Fruit fly (Drosophila melanogaster) whole organism, adult: Measurements from ENCODE around the gene Smvt.
A peak's percentile ranks its signal among the peaks of the same experiment; 100 is the strongest.

Experiments used
- CG11617 ChIP-seq: fragments of 200-800 bp; sonication (Bioruptor generic); optimal IDR thresholded peaks from 2 replicates; lab custom pipeline; 2017; ENCODE audit warnings: mild to moderate bottlenecking, missing biosample characterization, missing genetic modification reagents, missing genetic modification characterization
- CG12768 ChIP-seq: fragments of 200-800 bp; sonication (Bioruptor generic); optimal IDR thresholded peaks from 2 replicates; lab custom pipeline; 2017; ENCODE audit warnings: missing biosample characterization, missing genetic modification characterization, mild to moderate bottlenecking, moderate library complexity, missing genetic modification reagents
- CG1620 ChIP-seq: fragments of 200-800 bp; sonication (Bioruptor generic); optimal IDR thresholded peaks from 2 replicates; lab custom pipeline; 2016; ENCODE audit warnings: missing biosample characterization, missing genetic modification characterization
- CG33017 ChIP-seq: fragments of 200-800 bp; sonication (Bioruptor generic); optimal IDR thresholded peaks from 2 replicates; lab custom pipeline; 2018; ENCODE audit warnings: missing biosample characterization, mild to moderate bottlenecking, missing genetic modification characterization, moderate library complexity
- CG5204 ChIP-seq: fragments of 200-800 bp; sonication (Bioruptor generic); optimal IDR thresholded peaks from 2 replicates; lab custom pipeline; 2016; ENCODE audit warnings: missing biosample characterization, missing genetic modification characterization
- CG7045 ChIP-seq: fragments of 200-800 bp; sonication (Bioruptor generic); optimal IDR thresholded peaks from 2 replicates; lab custom pipeline; 2017; ENCODE audit warnings: missing biosample characterization, mild to moderate bottlenecking, missing genetic modification characterization
- CG7101 ChIP-seq: fragments of 200-800 bp; sonication (Bioruptor generic); optimal IDR thresholded peaks from 2 replicates; lab custom pipeline; 2018; ENCODE audit warnings: missing biosample characterization, mild to moderate bottlenecking, missing genetic modification characterization, moderate library complexity
- Crg-1 ChIP-seq: fragments of 200-800 bp; sonication (Bioruptor generic); optimal IDR thresholded peaks from 2 replicates; lab custom pipeline; 2016; ENCODE audit warnings: missing biosample characterization, missing genetic modification characterization
- Hr96 ChIP-seq: fragments of 200-800 bp; sonication (Bioruptor generic); optimal IDR thresholded peaks from 2 replicates; lab custom pipeline; 2016; ENCODE audit warnings: missing biosample characterization, missing genetic modification characterization
- Mnt ChIP-seq: fragments of 200-800 bp; sonication (Bioruptor generic); optimal IDR thresholded peaks from 2 replicates; lab custom pipeline; 2016; ENCODE audit warnings: missing biosample characterization, mild to moderate bottlenecking, missing genetic modification characterization
- bab1 ChIP-seq: fragments of 200-800 bp; sonication (Bioruptor generic); optimal IDR thresholded peaks from 3 replicates; lab custom pipeline; 2019; ENCODE audit warnings: missing biosample characterization, mild to moderate bottlenecking, missing genetic modification characterization, moderate library complexity
- cic ChIP-seq: fragments of 200-800 bp; sonication (Bioruptor generic); optimal IDR thresholded peaks from 2 replicates; lab custom pipeline; 2017; ENCODE audit warnings: missing biosample characterization, mild to moderate bottlenecking, missing genetic modification characterization, moderate library complexity
- cnc ChIP-seq, 2 experiments: fragments of >200 bp; optimal IDR thresholded peaks; 2 replicates each; lab custom pipeline; 2017
- kay ChIP-seq: fragments of 200-800 bp; sonication (Bioruptor generic); peaks from one replicate; lab custom pipeline; 2016; ENCODE audit warnings: missing biosample characterization, missing genetic modification characterization, borderline replicate concordance
- ovo ChIP-seq: fragments of 200-800 bp; sonication (Bioruptor generic); optimal IDR thresholded peaks from 2 replicates; lab custom pipeline; 2016; ENCODE audit warnings: missing biosample characterization, missing genetic modification characterization
- pad ChIP-seq: fragments of 200-800 bp; sonication (Bioruptor generic); optimal IDR thresholded peaks from 3 replicates; lab custom pipeline; 2017; ENCODE audit warnings: missing biosample characterization, missing genetic modification characterization, mild to moderate bottlenecking, moderate library complexity, missing genetic modification reagents
- tj ChIP-seq: fragments of 200-800 bp; sonication (Bioruptor generic); optimal IDR thresholded peaks from 3 replicates; lab custom pipeline; 2017; ENCODE audit warnings: missing biosample characterization, mild to moderate bottlenecking, missing genetic modification characterization, moderate library complexity
- toe ChIP-seq: fragments of 200-800 bp; sonication (Bioruptor generic); optimal IDR thresholded peaks from 2 replicates; lab custom pipeline; 2016; ENCODE audit warnings: missing biosample characterization, missing genetic modification characterization

The Smvt gene

DNA sequence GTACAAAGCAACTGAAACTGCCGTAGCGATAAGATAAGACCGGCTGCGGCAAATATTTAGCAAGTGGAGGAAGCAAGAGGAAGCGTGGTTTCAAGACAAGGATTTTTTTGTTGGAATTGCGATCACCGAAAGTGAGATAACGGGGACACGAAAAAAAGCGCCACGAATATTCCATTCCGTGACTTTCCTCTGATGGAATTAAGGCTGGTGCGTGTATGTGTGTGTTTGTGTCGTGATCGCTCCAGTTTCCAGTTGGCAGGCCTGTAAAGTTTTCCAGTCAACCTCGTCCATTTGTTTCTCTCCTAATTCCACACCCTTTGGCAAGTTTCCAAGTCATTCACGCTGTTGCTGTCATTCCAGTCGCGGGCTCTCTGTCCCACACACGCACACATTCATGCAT, 35.1 kb downstream of the Smvt start:
- TF ChIP-seq ovo (GFP tag; lab: Kevin White, UChicago) (no peak), tj (GFP tag; lab: Kevin White, UChicago) (no peak), pad (GFP tag; lab: Kevin White, UChicago) (no peak), bab1 (no peak), CG11617 (GFP tag; lab: Kevin White, UChicago) (no peak), Crg-1 (GFP tag; lab: Kevin White, UChicago) (no peak)

DNA sequence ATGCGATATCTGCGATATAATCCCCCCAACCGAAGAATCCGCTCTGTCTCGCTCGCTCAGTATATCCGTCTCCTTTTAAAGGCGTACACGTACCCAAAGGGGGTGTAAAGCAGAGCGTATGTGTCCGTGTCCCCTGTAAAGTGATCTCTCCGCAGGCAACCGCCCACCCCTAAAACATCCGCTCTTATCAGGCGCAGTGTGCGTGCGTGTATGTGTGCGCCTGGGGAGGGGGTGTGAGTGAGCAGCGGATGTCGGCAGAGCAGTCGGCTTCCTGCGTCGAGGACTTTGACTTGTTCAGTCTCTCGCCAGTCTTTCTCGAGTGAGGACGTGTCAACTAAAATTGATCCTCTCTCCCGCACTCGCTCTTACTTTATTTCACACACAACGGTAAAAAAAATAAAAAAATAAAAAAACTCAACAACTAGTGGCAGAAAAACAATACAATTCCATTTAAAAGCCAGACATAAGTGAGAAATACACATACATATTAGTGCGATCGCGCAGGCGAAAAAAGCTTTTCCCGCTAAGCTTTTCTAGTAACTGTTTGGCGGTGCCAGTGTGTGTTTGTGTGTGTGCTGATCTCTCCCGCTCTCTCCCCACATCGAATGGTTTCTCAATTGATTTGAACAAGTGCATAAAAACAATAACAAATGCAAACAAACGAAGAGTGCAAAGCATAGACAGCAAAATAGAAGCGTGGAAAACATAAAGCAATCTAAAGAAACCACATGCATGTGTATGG, 35.7 kb downstream of the Smvt start:
- TF ChIP-seq cic (GFP tag; lab: Kevin White, UChicago): peak; percentile 66
- TF ChIP-seq CG33017 (tag; lab: Kevin White, UChicago): peak; percentile 32
- TF ChIP-seq ovo (GFP tag; lab: Kevin White, UChicago): peak; percentile 68
- no peak for TF ChIP-seq bab1
- no peak for TF ChIP-seq Crg-1 (GFP tag; lab: Kevin White, UChicago)
- TF ChIP-seq CG7101 (tag; lab: Kevin White, UChicago): peak; percentile 6
- TF ChIP-seq Mnt (GFP tag; lab: Kevin White, UChicago): no peak
- TF ChIP-seq CG1620 (GFP tag; lab: Kevin White, UChicago): no peak
- peak; percentile 91 for TF ChIP-seq pad (GFP tag; lab: Kevin White, UChicago)
- TF ChIP-seq CG12768 (GFP tag; lab: Kevin White, UChicago): peak; percentile 61
- peak; percentile 12 for TF ChIP-seq CG11617 (GFP tag; lab: Kevin White, UChicago)
- no peak for TF ChIP-seq Hr96 (GFP tag; lab: Kevin White, UChicago)
- TF ChIP-seq CG5204 (GFP tag; lab: Kevin White, UChicago): no peak
- TF ChIP-seq tj (GFP tag; lab: Kevin White, UChicago): peak; percentile 23
- peak; percentile 70 for TF ChIP-seq toe (GFP tag; lab: Kevin White, UChicago)

DNA sequence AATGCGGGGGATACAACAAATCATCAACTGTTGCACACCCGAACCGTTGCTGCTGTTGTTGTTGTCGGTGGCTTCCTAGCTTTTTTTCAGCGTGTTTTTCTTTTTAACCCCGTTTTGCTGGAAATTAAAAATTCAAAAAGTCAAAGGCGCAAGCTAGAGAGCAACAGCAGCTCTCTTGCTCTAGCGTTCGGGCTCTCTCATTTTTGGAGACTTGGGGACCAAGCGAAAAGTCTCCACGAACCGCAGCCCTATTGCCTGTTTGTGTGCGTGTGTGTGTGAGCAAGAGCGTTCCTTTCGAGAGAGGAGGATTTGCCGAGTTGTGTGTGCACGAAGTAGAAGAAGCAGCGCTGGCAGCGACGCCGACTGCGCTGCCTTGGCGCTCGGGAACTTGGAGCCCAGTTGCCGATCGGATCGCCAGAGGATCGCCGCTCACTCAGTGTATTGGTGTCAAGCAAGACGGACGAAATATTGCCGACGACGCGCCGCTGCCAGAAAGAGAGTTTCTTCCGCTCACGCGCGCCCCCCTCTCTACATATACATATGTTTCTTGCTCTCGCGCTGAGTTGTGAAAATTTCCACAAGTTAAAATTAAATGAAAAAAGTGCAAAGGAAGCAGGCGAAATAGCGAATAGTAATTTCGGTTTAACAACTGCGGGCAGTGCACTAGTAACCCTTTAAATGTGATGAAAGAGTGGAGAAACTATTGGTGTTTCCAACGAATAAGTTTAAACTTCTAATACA, 36.6 kb downstream of the Smvt start:
- peak; percentile 73 for TF ChIP-seq tj (GFP tag; lab: Kevin White, UChicago)
- TF ChIP-seq bab1: peak; percentile 37
- peak; percentile 36 for TF ChIP-seq pad (GFP tag; lab: Kevin White, UChicago)
- TF ChIP-seq cnc (optimal IDR thresholded peaks at IDR 0.05; lab: Kevin White, UChicago): no peak

DNA sequence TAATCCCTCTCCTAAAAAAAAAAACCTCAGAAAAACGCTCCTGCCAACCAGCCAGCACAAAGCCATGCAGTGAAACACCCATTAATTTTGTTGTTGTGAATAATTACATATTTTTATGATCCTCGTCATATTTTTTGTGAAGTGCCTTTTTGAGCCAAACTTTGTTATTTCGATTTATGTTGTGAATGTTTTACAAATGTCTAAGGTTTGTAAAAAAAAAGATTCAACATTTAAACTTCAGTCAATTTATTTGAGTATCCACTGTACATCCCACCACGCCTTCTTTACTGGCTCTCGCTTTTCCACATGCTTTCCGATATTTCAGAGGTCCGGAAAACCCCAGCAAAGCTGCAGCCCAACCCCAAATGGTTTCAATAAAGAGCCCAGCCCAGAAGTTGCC, 37.2 kb downstream of the Smvt start:
- TF ChIP-seq Crg-1 (GFP tag; lab: Kevin White, UChicago): no peak
- no peak for TF ChIP-seq bab1
- TF ChIP-seq tj (GFP tag; lab: Kevin White, UChicago): no peak
- TF ChIP-seq CG7101 (tag; lab: Kevin White, UChicago): no peak
- TF ChIP-seq kay (GFP tag; lab: Kevin White, UChicago): peak; percentile 32
- no peak for TF ChIP-seq Mnt (GFP tag; lab: Kevin White, UChicago)
- no peak for TF ChIP-seq CG1620 (GFP tag; lab: Kevin White, UChicago)
- TF ChIP-seq CG5204 (GFP tag; lab: Kevin White, UChicago): no peak
- no peak for TF ChIP-seq Hr96 (GFP tag; lab: Kevin White, UChicago)

DNA sequence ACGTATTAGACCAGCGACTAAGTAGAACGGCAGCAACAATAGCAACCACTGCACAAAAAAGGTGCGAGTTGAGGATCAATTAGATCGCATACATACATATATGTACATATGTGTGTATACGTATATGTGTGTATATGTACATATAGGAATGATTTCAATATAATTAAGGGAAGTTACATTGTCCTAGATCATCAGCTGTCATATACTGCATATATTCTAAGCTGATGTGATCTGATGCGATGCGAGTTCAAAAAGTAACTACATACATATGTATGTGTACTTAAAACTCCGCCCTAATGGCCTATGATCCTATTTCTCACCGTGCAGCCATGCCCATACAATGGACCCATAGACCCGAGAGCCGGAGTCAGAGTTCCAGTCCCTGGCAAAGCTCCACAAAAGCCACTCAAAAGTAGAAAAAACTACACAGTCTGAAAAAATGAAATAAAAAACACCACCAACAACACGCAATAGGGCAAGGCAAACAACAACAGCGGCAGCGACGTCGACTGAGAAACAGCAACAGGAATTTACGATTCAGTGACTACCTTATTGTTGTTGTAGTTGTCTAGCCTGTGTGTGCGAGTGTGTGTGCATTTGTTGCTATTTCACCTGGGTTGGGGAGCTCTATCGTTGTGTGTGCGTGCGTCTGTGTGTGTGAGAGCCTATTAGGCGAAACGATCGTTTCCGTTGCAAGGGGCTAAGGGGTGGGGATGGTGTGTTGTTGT, 38.0 kb downstream of the Smvt start:
- TF ChIP-seq tj (GFP tag; lab: Kevin White, UChicago) (no peak), pad (GFP tag; lab: Kevin White, UChicago) (peak; percentile 27), CG5204 (GFP tag; lab: Kevin White, UChicago) (no peak), CG33017 (tag; lab: Kevin White, UChicago) (no peak), ovo (GFP tag; lab: Kevin White, UChicago) (peak; percentile 7), toe (GFP tag; lab: Kevin White, UChicago) (peak; percentile 39), CG7045 (GFP tag; lab: Kevin White, UChicago) (no peak), Hr96 (GFP tag; lab: Kevin White, UChicago) (no peak)

DNA sequence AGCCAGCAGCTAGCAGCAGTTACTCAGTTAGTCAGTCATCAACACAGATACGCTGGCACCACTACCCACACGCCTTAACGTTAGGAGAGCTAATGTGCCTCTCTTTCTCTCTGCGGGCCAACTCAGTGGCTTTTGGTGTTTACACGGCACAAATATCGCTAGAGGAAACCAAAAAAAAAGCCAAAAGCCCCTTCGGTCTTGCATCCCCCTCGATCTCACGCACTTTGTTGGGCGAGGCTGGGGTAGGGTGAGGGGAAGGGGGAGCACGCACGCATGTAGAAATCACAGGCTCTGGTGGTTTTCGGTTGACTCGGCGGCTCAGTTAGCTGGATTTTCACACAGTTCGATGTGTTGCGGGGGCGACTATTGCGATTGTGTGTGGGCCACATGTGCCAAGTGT, 39.4 kb downstream of the Smvt start:
- TF ChIP-seq cnc (optimal IDR thresholded peaks at IDR 0.05; lab: Kevin White, UChicago) (no peak), CG1620 (GFP tag; lab: Kevin White, UChicago) (no peak), CG11617 (GFP tag; lab: Kevin White, UChicago) (no peak), CG7101 (tag; lab: Kevin White, UChicago) (no peak), kay (GFP tag; lab: Kevin White, UChicago) (no peak), toe (GFP tag; lab: Kevin White, UChicago) (no peak), tj (GFP tag; lab: Kevin White, UChicago) (no peak), Hr96 (GFP tag; lab: Kevin White, UChicago) (no peak)
